Fruit fly (Drosophila melanogaster) whole organism, pupa: ENCODE results near the gene Karl.
A peak's percentile ranks its signal among the peaks of the same experiment; 100 is the strongest.
"Not testable (repeated sequence)": the region's sequence is repeated elsewhere in the genome, so short reads cannot be mapped to it uniquely, and the experiment has no call there.

Experiments used
- CG10348 ChIP-seq: fragments of 200-800 bp; sonication (Bioruptor generic); IDR thresholded peaks from 2 replicates; pipeline ENCODE4 v1.3.6; 2022; ENCODE audit warnings: missing biosample characterization, missing genetic modification characterization
- CG12605 ChIP-seq: fragments of 200-800 bp; sonication (Bioruptor generic); IDR thresholded peaks from 2 replicates; pipeline ENCODE4 v1.3.6; 2022; ENCODE audit warnings: missing biosample characterization, missing genetic modification characterization
- CG13204 ChIP-seq: fragments of 200-800 bp; sonication (Bioruptor generic); optimal IDR thresholded peaks from 2 replicates; lab custom pipeline; 2018; ENCODE audit warnings: missing biosample characterization, mild to moderate bottlenecking, missing genetic modification characterization, moderate library complexity
- CG14655 ChIP-seq: fragments of 200-800 bp; sonication (Bioruptor generic); optimal IDR thresholded peaks from 3 replicates; lab custom pipeline; 2017; ENCODE audit warnings: mild to moderate bottlenecking, missing biosample characterization, missing genetic modification reagents, missing genetic modification characterization
- CG15710 ChIP-seq: fragments of 200-800 bp; sonication (Bioruptor generic); optimal IDR thresholded peaks from 2 replicates; lab custom pipeline; 2018; ENCODE audit warnings: missing biosample characterization, mild to moderate bottlenecking, missing genetic modification characterization, moderate library complexity
- CG17806 ChIP-seq: fragments of 200-800 bp; sonication (Bioruptor generic); optimal IDR thresholded peaks from 2 replicates; lab custom pipeline; 2018; ENCODE audit warnings: missing biosample characterization, mild to moderate bottlenecking, missing genetic modification characterization, moderate library complexity
- CG32121 ChIP-seq: fragments of 200-800 bp; sonication (Bioruptor generic); IDR thresholded peaks from 2 replicates; pipeline ENCODE4 v1.3.6; 2022; ENCODE audit warnings: missing biosample characterization, missing genetic modification characterization
- CG34367 ChIP-seq: fragments of 200-800 bp; sonication (Bioruptor generic); optimal IDR thresholded peaks from 2 replicates; lab custom pipeline; 2018; ENCODE audit warnings: missing biosample characterization, mild to moderate bottlenecking, missing genetic modification characterization
- CG4496 ChIP-seq: fragments of 200-800 bp; sonication (Bioruptor generic); IDR thresholded peaks from 3 replicates; pipeline ENCODE4 v1.3.6; 2022; ENCODE audit warnings: missing biosample characterization, missing genetic modification characterization
- CG8159 ChIP-seq: fragments of 200-800 bp; sonication (Bioruptor generic); optimal IDR thresholded peaks from 3 replicates; lab custom pipeline; 2018; ENCODE audit warnings: missing biosample characterization, mild to moderate bottlenecking, missing genetic modification characterization, moderate library complexity
- CG8301 ChIP-seq: fragments of 200-800 bp; sonication (Bioruptor generic); optimal IDR thresholded peaks from 2 replicates; lab custom pipeline; 2018; ENCODE audit warnings: missing biosample characterization, mild to moderate bottlenecking, missing genetic modification characterization
- CG9948 ChIP-seq: fragments of 200-800 bp; sonication (Bioruptor generic); optimal IDR thresholded peaks from 2 replicates; lab custom pipeline; 2018; ENCODE audit warnings: missing biosample characterization, mild to moderate bottlenecking, missing genetic modification characterization, moderate library complexity
- D1 ChIP-seq: fragments of 200-800 bp; sonication (Bioruptor generic); optimal IDR thresholded peaks from 2 replicates; lab custom pipeline; 2018; ENCODE audit warnings: missing biosample characterization, mild to moderate bottlenecking, missing genetic modification characterization, moderate library complexity
- EcR ChIP-seq: fragments of 200-800 bp; sonication (Bioruptor generic); optimal IDR thresholded peaks from 3 replicates; lab custom pipeline; 2019; ENCODE audit warnings: missing biosample characterization, missing genetic modification characterization, mild to moderate bottlenecking, moderate library complexity, missing genetic modification reagents
- Ets98B ChIP-seq: fragments of 200-800 bp; sonication (Bioruptor generic); IDR thresholded peaks from 2 replicates; pipeline ENCODE4 v1.3.6; 2022; ENCODE audit warnings: missing biosample characterization, missing genetic modification characterization
- Pif1A ChIP-seq: fragments of 200-800 bp; sonication (Bioruptor generic); optimal IDR thresholded peaks from 3 replicates; lab custom pipeline; 2016; ENCODE audit warnings: missing biosample characterization, missing genetic modification characterization
- Pif1B ChIP-seq: fragments of 200-800 bp; sonication (Bioruptor generic); optimal IDR thresholded peaks from 3 replicates; lab custom pipeline; 2016; ENCODE audit warnings: missing biosample characterization, missing genetic modification characterization
- Snoo ChIP-seq: fragments of 200-800 bp; sonication (Bioruptor generic); optimal IDR thresholded peaks from 3 replicates; lab custom pipeline; 2017; ENCODE audit warnings: missing biosample characterization, mild to moderate bottlenecking, missing genetic modification characterization, inconsistent platforms
- fd96Ca ChIP-seq: fragments of 200-800 bp; sonication (Bioruptor generic); IDR thresholded peaks from 3 replicates; pipeline ENCODE4 v1.3.6; 2022; ENCODE audit warnings: missing biosample characterization, missing genetic modification characterization
- gl ChIP-seq: fragments of 200-800 bp; sonication (Bioruptor generic); optimal IDR thresholded peaks from 2 replicates; lab custom pipeline; 2018; ENCODE audit warnings: missing biosample characterization, mild to moderate bottlenecking, missing genetic modification characterization
- rn ChIP-seq: fragments of 200-800 bp; sonication (Bioruptor generic); IDR thresholded peaks from 2 replicates; pipeline ENCODE4 v1.3.6; 2022; ENCODE audit warnings: missing biosample characterization, missing genetic modification characterization

The Karl gene

dm6 chrX:11787081-11787480 lies at the start of gene Karl:
Gene Karl, plus strand, starts transcription at chrX:11787381.
- TF ChIP-seq Snoo (tag; lab: Kevin White, UChicago): no peak
- no peak for TF ChIP-seq D1 (tag; lab: Kevin White, UChicago)
- TF ChIP-seq Pif1B (GFP tag; lab: Kevin White, UChicago): no peak
- no peak for TF ChIP-seq CG9948 (tag; lab: Kevin White, UChicago)
- TF ChIP-seq CG14655 (GFP tag; lab: Kevin White, UChicago): no peak
- TF ChIP-seq Ets98B (GFP tag; lab: Robert Waterston, UW): no peak
- TF ChIP-seq CG8159 (tag; lab: Kevin White, UChicago): no peak
- TF ChIP-seq EcR (GFP tag; lab: Kevin White, UChicago): no peak
- TF ChIP-seq Pif1A (GFP tag; lab: Kevin White, UChicago): no peak
- no peak for TF ChIP-seq CG12605 (GFP tag; lab: Robert Waterston, UW)
- TF ChIP-seq fd96Ca: no peak
- no peak for TF ChIP-seq CG13204
- TF ChIP-seq CG17806 (tag; lab: Kevin White, UChicago): no peak
- no peak for TF ChIP-seq CG8301
- no peak for TF ChIP-seq CG10348 (GFP tag; lab: Robert Waterston, UW)
- no peak for TF ChIP-seq CG4496 (GFP tag; lab: Robert Waterston, UW)
- no peak for TF ChIP-seq CG32121
- TF ChIP-seq gl: no peak

- TF ChIP-seq Pif1A (GFP tag; lab: Kevin White, UChicago); CG12605 (GFP tag; lab: Robert Waterston, UW); CG13204: not testable (repeated sequence)
These were observed 33.2 kb upstream of the Karl start, which contains the start of gene m for dm6 chrX:11753973-11754372. Gene m, plus strand, starts transcription at chrX:11754273.

DNA sequence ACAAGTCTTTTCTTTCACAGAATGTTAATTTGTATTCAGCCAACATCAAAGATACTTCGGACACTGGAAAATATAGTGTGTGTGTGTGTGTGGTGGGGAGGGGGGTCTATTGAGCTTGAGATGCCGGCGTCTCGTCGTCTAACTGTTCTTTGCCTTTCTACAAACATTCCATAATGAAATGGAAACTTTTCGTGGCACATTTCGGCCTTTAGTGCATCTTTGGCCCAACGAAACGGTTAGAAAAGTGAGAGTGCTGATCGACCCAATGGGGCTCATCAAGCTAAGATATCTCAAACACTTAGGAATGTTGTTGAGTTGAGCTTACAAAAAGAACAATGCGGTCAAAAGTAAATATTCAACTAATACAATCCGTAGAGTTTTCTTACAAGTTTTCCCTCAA lies 30.3 kb upstream of the Karl start:
- TF ChIP-seq EcR (GFP tag; lab: Kevin White, UChicago) (no peak), D1 (tag; lab: Kevin White, UChicago) (no peak), CG15710 (no peak), Pif1B (GFP tag; lab: Kevin White, UChicago) (no peak), CG17806 (tag; lab: Kevin White, UChicago) (no peak), fd96Ca (no peak), CG4496 (GFP tag; lab: Robert Waterston, UW) (no peak), rn (no peak), CG8159 (tag; lab: Kevin White, UChicago) (no peak), Pif1A (GFP tag; lab: Kevin White, UChicago) (no peak), CG14655 (GFP tag; lab: Kevin White, UChicago) (no peak), CG10348 (GFP tag; lab: Robert Waterston, UW) (no peak), CG9948 (tag; lab: Kevin White, UChicago) (no peak), Ets98B (GFP tag; lab: Robert Waterston, UW) (no peak), CG32121 (no peak), gl (no peak), CG12605 (GFP tag; lab: Robert Waterston, UW) (no peak), CG8301 (no peak)

- TF ChIP-seq Ets98B (GFP tag; lab: Robert Waterston, UW) (no peak), CG15710 (no peak), CG4496 (GFP tag; lab: Robert Waterston, UW) (0 out of 3 replicates have a peak, but pooled peaks have one; percentile 18), CG12605 (GFP tag; lab: Robert Waterston, UW) (no peak), gl (no peak), Pif1B (GFP tag; lab: Kevin White, UChicago) (no peak)
These were observed 22.5 kb upstream of the Karl start, which contains the start of gene CG9360 for dm6 chrX:11764540-11765136. Gene CG9360, minus strand, starts transcription at chrX:11764590.

dm6 chrX:11769435-11769834 lies 17.7 kb upstream of the Karl start:
- no peak for TF ChIP-seq CG8159 (tag; lab: Kevin White, UChicago)
- no peak for TF ChIP-seq fd96Ca
- no peak for TF ChIP-seq CG9948 (tag; lab: Kevin White, UChicago)
- no peak for TF ChIP-seq CG12605 (GFP tag; lab: Robert Waterston, UW)
- TF ChIP-seq Ets98B (GFP tag; lab: Robert Waterston, UW): no peak
- no peak for TF ChIP-seq CG15710
- no peak for TF ChIP-seq CG13204
- no peak for TF ChIP-seq CG17806 (tag; lab: Kevin White, UChicago)
- TF ChIP-seq gl: no peak
- no peak for TF ChIP-seq CG10348 (GFP tag; lab: Robert Waterston, UW)
- no peak for TF ChIP-seq CG4496 (GFP tag; lab: Robert Waterston, UW)
- TF ChIP-seq Pif1A (GFP tag; lab: Kevin White, UChicago): no peak
- TF ChIP-seq CG32121: no peak
- TF ChIP-seq D1 (tag; lab: Kevin White, UChicago): no peak
- no peak for TF ChIP-seq CG34367 (tag; lab: Kevin White, UChicago)
- no peak for TF ChIP-seq Pif1B (GFP tag; lab: Kevin White, UChicago)

- TF ChIP-seq Pif1A (GFP tag; lab: Kevin White, UChicago) (peak; percentile 92), Ets98B (GFP tag; lab: Robert Waterston, UW) (peak; percentile 90), CG10348 (GFP tag; lab: Robert Waterston, UW) (peak; percentile 72), CG12605 (GFP tag; lab: Robert Waterston, UW) (peak; percentile 92), CG14655 (GFP tag; lab: Kevin White, UChicago) (peak; percentile 96), fd96Ca (peak; percentile 96), CG34367 (tag; lab: Kevin White, UChicago) (peak; percentile 95), CG17806 (tag; lab: Kevin White, UChicago) (peak; percentile 93), Pif1B (GFP tag; lab: Kevin White, UChicago) (peak; percentile 86), CG9948 (tag; lab: Kevin White, UChicago) (peak; percentile 95), Snoo (tag; lab: Kevin White, UChicago) (peak; percentile 97), D1 (tag; lab: Kevin White, UChicago) (peak; percentile 71), CG32121 (peak; percentile 80), CG8159 (tag; lab: Kevin White, UChicago) (peak; percentile 95), CG8301 (peak; percentile 94), gl (peak; percentile 86), CG4496 (GFP tag; lab: Robert Waterston, UW) (peak; percentile 92), EcR (GFP tag; lab: Kevin White, UChicago) (no peak), rn (peak; percentile 79), CG13204 (peak; percentile 92), CG15710 (peak; percentile 96)
- TF ChIP-seq, all 21 proteins: peak for 20
These were observed 11.1 kb upstream of the Karl start for dm6 chrX:11775987-11776587.
